Fruit fly (Drosophila melanogaster): ENCODE measurements around the gene CG13038.

- TF ChIP-seq OdsH (GFP tag; optimal IDR thresholded peaks at IDR 0.05) (no peak), CG11294 (GFP tag; IDR thresholded peaks at IDR 0.05) (no peak), Blimp-1 (GFP tag; optimal IDR thresholded peaks at IDR 0.05) (no peak), CG11902 (GFP tag; optimal IDR thresholded peaks at IDR 0.05) (no peak), CG1621 (tag; optimal IDR thresholded peaks at IDR 0.05) (no peak), CG8632 (GFP tag; optimal IDR thresholded peaks at IDR 0.05) (no peak)
These were observed 39.5 kb upstream of the CG13038 start, which contains the start of gene Cpr72Ec for dm6 chr3L:16367240-16367639.

All from whole organism, prepupa.